Comparison of ENCODE assay signal across 2 worm cellular contexts in the genomic region with DNA sequence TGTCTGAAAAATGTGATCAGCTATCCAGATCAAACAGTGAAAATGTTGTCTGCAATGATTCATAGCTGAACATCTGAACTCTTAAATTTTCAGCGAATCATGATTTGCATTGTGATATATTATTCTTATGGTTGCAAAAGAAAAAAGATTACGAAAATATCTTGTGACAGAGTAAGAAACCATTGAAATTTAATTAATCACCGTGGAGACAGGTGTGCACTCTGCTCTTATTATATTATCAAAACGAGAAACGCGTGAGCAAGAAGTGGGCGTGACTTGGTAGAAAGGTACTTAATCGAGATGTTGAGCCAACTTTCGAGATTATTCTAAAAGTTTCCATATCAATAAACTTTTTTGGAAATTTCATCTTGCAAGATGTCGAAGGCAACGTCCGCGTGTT.
TF ChIP-seq lines count a peak whose summit lies in the region.

osm-10 (plus strand) TSS at position 293 of the 400 bp plus-strand sequence.

TF ChIP-seq in whole organism, L1 larva, 84 proteins besides CTCF, POLR2A, EP300 and RAD21:
- TF ChIP-seq ceh-8 (GFP tag; optimal IDR thresholded peaks at IDR 0.05; lab: Kevin White, UChicago) (peak; percentile 77), nhr-71 (tag; optimal IDR thresholded peaks at IDR 0.05; lab: Kevin White, UChicago) (peak; percentile 49), jun-1 (tag; optimal IDR thresholded peaks at IDR 0.05; lab: Kevin White, UChicago) (no peak), fkh-10 (GFP tag; optimal IDR thresholded peaks at IDR 0.05; lab: Kevin White, UChicago) (no peak), blmp-1 (tag; optimal IDR thresholded peaks at IDR 0.05; lab: Kevin White, UChicago) (no peak), fkh-8 (tag; optimal IDR thresholded peaks at IDR 0.05; lab: Kevin White, UChicago) (peak; percentile 58), nhr-47 (tag; optimal IDR thresholded peaks at IDR 0.05; lab: Kevin White, UChicago) (peak; percentile 34)

TF ChIP-seq in whole organism, L4 larva, 104 proteins besides CTCF, POLR2A, EP300 and RAD21:
- TF ChIP-seq daf-16 (GFP tag; optimal IDR thresholded peaks at IDR 0.05; lab: Kevin White, UChicago) (no peak), daf-16 (tag; optimal IDR thresholded peaks at IDR 0.05; lab: Kevin White, UChicago) (no peak), aha-1 (tag; lab: Kevin White, UChicago) (peak; percentile 52)

Comparison
In these comparisons a context has a peak if more than half of its experiments do, and no peak if none do; other contexts are left out.
1. Of the 29 proteins assayed by ChIP-seq in both whole organism, L4 larva and whole organism, L1 larva: peak only in whole organism, L4 larva: aha-1; only in whole organism, L1 larva: none; in both: none; in neither: 28.